Fruit fly (Drosophila melanogaster): Measurements from ENCODE around the gene CG31848.

Gene CG31848

DNA sequence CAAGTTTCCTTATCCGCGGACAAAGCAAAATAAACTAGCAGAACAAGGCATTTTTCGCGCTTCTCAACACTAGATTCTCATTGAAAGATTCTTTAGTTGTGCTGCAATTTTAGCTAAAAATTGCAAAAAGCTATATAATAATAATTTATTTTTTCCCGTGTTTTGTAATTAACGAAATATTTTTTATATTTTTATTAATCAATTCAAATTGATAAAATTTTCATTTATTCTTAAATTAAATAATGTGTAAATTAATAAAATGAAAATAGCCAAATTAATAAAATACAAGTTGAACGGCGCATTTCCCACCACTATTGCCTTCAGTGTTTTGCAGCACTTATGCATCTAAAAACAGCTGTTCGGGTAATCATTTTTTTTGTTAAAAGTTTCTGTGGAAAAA lies 20.8 kb upstream of the CG31848 start, which contains the start of the genes Drep4 and Uvrag (continued):
- TF ChIP-seq CG1647 (GFP tag; optimal IDR thresholded peaks at IDR 0.05) (no peak), CG5180 (GFP tag; optimal IDR thresholded peaks at IDR 0.05) (no peak), B-H1 (GFP tag; IDR thresholded peaks at IDR 0.05) (peak; percentile 35; the same call in 1 of the 3 replicates), CG34422 (GFP tag; IDR thresholded peaks at IDR 0.05) (0 out of 3 replicates have a peak, but pooled peaks have one; percentile 14), pros (GFP tag; optimal IDR thresholded peaks at IDR 0.05) (no peak), Antp (GFP tag; optimal IDR thresholded peaks at IDR 0.05) (no peak), sug (tag; optimal IDR thresholded peaks at IDR 0.05) (no peak), CG1792 (GFP tag; optimal IDR thresholded peaks at IDR 0.05) (no peak), CG15011 (GFP tag; optimal IDR thresholded peaks at IDR 0.05) (no peak), emc (GFP tag; optimal IDR thresholded peaks at IDR 0.05) (no peak), CG11456 (GFP tag; IDR thresholded peaks at IDR 0.05) (no peak), Hr51 (GFP tag; optimal IDR thresholded peaks at IDR 0.05) (no peak), slou (GFP tag; optimal IDR thresholded peaks at IDR 0.05) (peak; percentile 57), Deaf1 (tag; optimal IDR thresholded peaks at IDR 0.05) (no peak), CG10321 (GFP tag; IDR thresholded peaks at IDR 0.05) (no peak), ap (GFP tag; IDR thresholded peaks at IDR 0.05) (no peak), cwo (GFP tag; optimal IDR thresholded peaks at IDR 0.05) (no peak), scrt (GFP tag; optimal IDR thresholded peaks at IDR 0.05) (peak; percentile 36), gsb-n (tag; optimal IDR thresholded peaks at IDR 0.05) (no peak), CG4730 (GFP tag; IDR thresholded peaks at IDR 0.05) (no peak), CG7745 (tag; optimal IDR thresholded peaks at IDR 0.05) (no peak), ab (GFP tag; optimal IDR thresholded peaks at IDR 0.05) (no peak), CG32767 (GFP tag; IDR thresholded peaks at IDR 0.05) (peak; percentile 30; the same call in 1 of the 2 replicates), CG4820 (GFP tag; optimal IDR thresholded peaks at IDR 0.05) (peak; percentile 43), CG18599 (GFP tag; optimal IDR thresholded peaks at IDR 0.05) (no peak), stwl (tag; optimal IDR thresholded peaks at IDR 0.05) (peak; percentile 75), zfh1 (GFP tag; IDR thresholded peaks at IDR 0.05) (no peak), Six4 (GFP tag; optimal IDR thresholded peaks at IDR 0.05) (peak; percentile 17), CG18619 (GFP tag; optimal IDR thresholded peaks at IDR 0.05) (peak; percentile 64), hb (GFP tag; IDR thresholded peaks at IDR 0.05; ENCODE audit: partially characterized antibody) (no peak), tgo (GFP tag; IDR thresholded peaks at IDR 0.05) (peak; percentile 69; the same call in 2 of the 3 replicates), CG32772 (GFP tag; IDR thresholded peaks at IDR 0.05) (peak; percentile 62), Hr78 (GFP tag; optimal IDR thresholded peaks at IDR 0.05) (no peak), CG13775 (GFP tag; optimal IDR thresholded peaks at IDR 0.05) (peak; percentile 77), CG9609 (GFP tag; optimal IDR thresholded peaks at IDR 0.05) (no peak), CG4404 (GFP tag; IDR thresholded peaks at IDR 0.05) (peak; percentile 32; the same call in 1 of the 2 replicates), chn (GFP tag; optimal IDR thresholded peaks at IDR 0.05) (no peak), slbo (GFP tag; IDR thresholded peaks at IDR 0.05) (peak; percentile 83), NfI (GFP tag; optimal IDR thresholded peaks at IDR 0.05) (peak; percentile 73), al (GFP tag; IDR thresholded peaks at IDR 0.05) (peak; percentile 68), GATAe (GFP tag; conservative IDR thresholded peaks at IDR 0.05) (no peak), maf-S (GFP tag; optimal IDR thresholded peaks at IDR 0.05) (no peak), CG2202 (tag; optimal IDR thresholded peaks at IDR 0.05) (no peak), CrebB (tag; optimal IDR thresholded peaks at IDR 0.05) (no peak), CG10431 (GFP tag; optimal IDR thresholded peaks at IDR 0.05) (peak; percentile 26), Camta (GFP tag; optimal IDR thresholded peaks at IDR 0.05) (no peak)
